Fruit fly (Drosophila melanogaster) whole organism, embryonic: Measurements from ENCODE around the gene bab1.

Source experiments
- CG3065 ChIP-seq: fragments of 200-800 bp; sonication (Bioruptor generic); optimal IDR thresholded peaks from 2 replicates; lab custom pipeline; 2016; ENCODE audit warnings: missing biosample characterization, missing genetic modification characterization
- CG5245 ChIP-seq: fragments of 200-800 bp; sonication (Bioruptor generic); optimal IDR thresholded peaks from 3 replicates; lab custom pipeline; 2016; ENCODE audit warnings: missing biosample characterization, missing genetic modification characterization
- Fer1 ChIP-seq: fragments of 200-800 bp; sonication (Bioruptor generic); optimal IDR thresholded peaks from 2 replicates; lab custom pipeline; 2017; ENCODE audit warnings: missing biosample characterization, mild to moderate bottlenecking, missing genetic modification characterization
- Sin3A ChIP-seq: fragments of >200 bp; optimal IDR thresholded peaks from 2 replicates; lab custom pipeline; 2018
- Sox102F ChIP-seq: fragments of 200-800 bp; sonication (Bioruptor generic); optimal IDR thresholded peaks from 2 replicates; lab custom pipeline; 2018; ENCODE audit warnings: missing biosample characterization, mild to moderate bottlenecking, missing genetic modification characterization, moderate library complexity
- bowl ChIP-seq: fragments of 200-800 bp; sonication (Bioruptor generic); IDR thresholded peaks from 2 replicates; pipeline ENCODE4 v1.3.6; 2022; ENCODE audit warnings: missing biosample characterization, missing genetic modification characterization
- crc ChIP-seq: fragments of 200-800 bp; sonication (Bioruptor generic); optimal IDR thresholded peaks from 2 replicates; lab custom pipeline; 2016; ENCODE audit warnings: missing biosample characterization, missing genetic modification characterization
- crol ChIP-seq: fragments of 200-800 bp; sonication (Bioruptor generic); IDR thresholded peaks from 2 replicates; pipeline ENCODE4 v1.3.6; 2022; ENCODE audit warnings: missing biosample characterization, missing genetic modification characterization
- fru ChIP-seq: fragments of >200 bp; optimal IDR thresholded peaks from 2 replicates; lab custom pipeline; 2017
- h ChIP-seq: fragments of >200 bp; optimal IDR thresholded peaks from 2 replicates; lab custom pipeline; 2017
- hb ChIP-seq: fragments of 200-800 bp; sonication (Bioruptor generic); IDR thresholded peaks from 3 replicates; pipeline ENCODE4 v1.3.6; 2022; ENCODE audit warnings: missing biosample characterization, missing genetic modification characterization; ENCODE audit not compliant: partially characterized antibody
- stwl ChIP-seq: fragments of 200-800 bp; sonication (Bioruptor generic); optimal IDR thresholded peaks from 3 replicates; lab custom pipeline; 2018; ENCODE audit warnings: missing biosample characterization, mild to moderate bottlenecking, missing genetic modification characterization, moderate library complexity

DNA sequence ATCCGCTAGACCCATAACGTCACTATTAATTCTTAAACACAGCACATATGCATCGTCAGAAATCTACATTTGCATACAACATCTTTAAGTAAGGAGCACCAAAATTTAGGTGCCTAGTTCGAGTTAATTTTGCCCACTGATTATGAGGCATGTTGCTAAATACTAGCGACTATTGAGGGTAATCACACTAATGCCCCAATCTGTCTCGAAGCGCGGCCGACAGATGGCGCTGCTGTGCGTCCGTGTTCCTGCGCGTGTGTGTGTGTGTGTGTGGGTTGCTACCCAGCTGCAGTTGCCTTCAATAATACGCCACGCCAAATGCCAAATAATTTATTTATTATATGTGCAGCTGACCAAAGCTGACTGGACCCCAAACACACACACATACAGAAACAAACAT lies 59.5 kb downstream of the bab1 start:
- TF ChIP-seq stwl (no peak), h (lab: Kevin White, UChicago) (no peak), Sin3A (no peak), bowl (GFP tag; lab: Robert Waterston, UW) (no peak), CG5245 (no peak), Fer1 (GFP tag; lab: Kevin White, UChicago) (no peak), crol (GFP tag; lab: Robert Waterston, UW) (no peak), fru (lab: Kevin White, UChicago) (no peak), hb (GFP tag; lab: Robert Waterston, UW) (no peak), CG3065 (GFP tag; lab: Kevin White, UChicago) (no peak), crc (GFP tag; lab: Kevin White, UChicago) (no peak), Sox102F (GFP tag; lab: Kevin White, UChicago) (no peak)
